Worm (Caenorhabditis elegans) whole organism, L2 larva: ENCODE results near the gene mdt-26.
A peak's percentile ranks its signal among the peaks of the same experiment; 100 is the strongest.

Experiments used
- aly-2 ChIP-seq: fragments of 150-350 bp; optimal IDR thresholded peaks from 2 replicates; lab custom pipeline; 2014; ENCODE audit warnings: missing biosample characterization, missing genetic modification characterization
- ama-1 ChIP-seq: fragments of 150-350 bp; optimal IDR thresholded peaks from 2 replicates; lab custom pipeline; 2018; ENCODE audit warnings: inconsistent platforms
- ceh-82 ChIP-seq: fragments of 150-350 bp; optimal IDR thresholded peaks from 2 replicates; lab custom pipeline; 2014; ENCODE audit warnings: missing biosample characterization, missing genetic modification characterization
- dmd-4 ChIP-seq: sonication (generic microtip); optimal IDR thresholded peaks from 2 replicates; lab custom pipeline; 2017; ENCODE audit warnings: missing biosample characterization, missing genetic modification characterization
- fos-1 ChIP-seq: fragments of 150-350 bp; optimal IDR thresholded peaks from 2 replicates; lab custom pipeline; 2014; ENCODE audit warnings: missing biosample characterization, missing genetic modification characterization
- lin-13 ChIP-seq: fragments of 150-350 bp; optimal IDR thresholded peaks from 2 replicates; lab custom pipeline; 2014; ENCODE audit warnings: missing biosample characterization, missing genetic modification reagents, missing genetic modification characterization
- mbf-1 ChIP-seq: sonication (generic microtip); optimal IDR thresholded peaks from 2 replicates; lab custom pipeline; 2017; ENCODE audit warnings: missing biosample characterization, missing genetic modification characterization
- nhr-12 ChIP-seq: fragments of 150-350 bp; optimal IDR thresholded peaks from 2 replicates; lab custom pipeline; 2014; ENCODE audit warnings: missing biosample characterization, missing genetic modification characterization
- nhr-237 ChIP-seq: fragments of 150-350 bp; optimal IDR thresholded peaks from 2 replicates; lab custom pipeline; 2014; ENCODE audit warnings: missing biosample characterization, missing genetic modification characterization
- nhr-77 ChIP-seq: fragments of 150-350 bp; optimal IDR thresholded peaks from 2 replicates; lab custom pipeline; 2014; ENCODE audit warnings: missing biosample characterization, missing genetic modification characterization
- snpc-4 ChIP-seq: fragments of 150-350 bp; optimal IDR thresholded peaks from 2 replicates; lab custom pipeline; 2014; ENCODE audit warnings: missing biosample characterization, missing genetic modification characterization
- unc-62 ChIP-seq: fragments of 150-350 bp; optimal IDR thresholded peaks from 2 replicates; lab custom pipeline; 2014; ENCODE audit warnings: missing biosample characterization, missing genetic modification reagents, missing genetic modification characterization
- ztf-4 ChIP-seq: fragments of 150-350 bp; optimal IDR thresholded peaks from 2 replicates; lab custom pipeline; 2014; ENCODE audit warnings: missing biosample characterization, missing genetic modification characterization

DNA sequence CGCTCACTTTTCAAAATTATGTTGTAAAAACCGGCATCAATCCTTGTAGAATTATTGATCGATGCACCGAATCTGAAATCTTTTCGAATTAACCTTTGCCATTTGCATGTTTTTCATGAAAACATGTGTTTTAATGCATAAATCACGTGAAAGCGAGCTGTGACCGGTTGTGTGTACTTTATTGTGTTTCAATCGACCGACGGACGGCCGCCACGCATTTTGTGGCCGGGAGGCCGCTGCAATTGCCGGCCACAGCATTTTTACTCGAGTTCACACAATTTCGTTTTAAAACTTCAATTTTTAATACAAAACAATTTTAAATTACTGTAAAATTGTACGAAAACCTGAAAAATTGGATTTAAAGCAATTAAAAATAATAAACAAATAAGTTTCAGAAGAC lies 28.0 kb downstream of the mdt-26 start, which contains the start of gene C25H3.11:
- TF ChIP-seq nhr-12 (tag; lab: Kevin White, UChicago) = no peak
- no peak for TF ChIP-seq mbf-1
- TF ChIP-seq ztf-4 (tag; lab: Kevin White, UChicago) = no peak
- TF ChIP-seq ama-1 (lab: Kevin White, UChicago) = no peak
- TF ChIP-seq snpc-4 (tag; lab: Kevin White, UChicago) = no peak
- TF ChIP-seq dmd-4 = no peak
- no peak for TF ChIP-seq aly-2 (tag; lab: Kevin White, UChicago)
- TF ChIP-seq ceh-82 (tag; lab: Kevin White, UChicago) = no peak
- no peak for TF ChIP-seq nhr-237 (tag; lab: Kevin White, UChicago)
- no peak for TF ChIP-seq unc-62 (GFP tag; lab: Kevin White, UChicago)
- TF ChIP-seq fos-1 = peak; percentile 33
- no peak for TF ChIP-seq nhr-77
- no peak for TF ChIP-seq lin-13 (GFP tag; lab: Kevin White, UChicago)
